Worm (Caenorhabditis elegans): ENCODE data around the gene zhit-3.

DNA sequence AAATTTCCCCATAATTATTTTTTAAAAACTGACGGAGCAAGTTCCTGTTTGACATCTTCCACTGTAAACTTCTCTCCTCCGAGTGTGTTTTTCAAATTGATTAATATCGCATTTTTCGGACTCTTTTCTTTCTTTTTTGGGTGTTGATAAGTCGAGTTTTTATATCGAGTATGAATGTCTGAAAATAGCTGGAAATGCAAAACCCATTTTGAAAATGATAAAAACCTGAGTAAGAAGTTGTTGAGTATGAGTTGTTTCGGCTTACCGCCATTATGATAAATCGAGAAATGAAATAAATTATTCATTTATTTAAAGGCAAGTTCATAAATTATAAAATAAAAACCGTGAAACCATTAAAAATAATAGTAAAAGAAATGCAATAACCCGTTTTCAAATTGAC lies 26.2 kb downstream of the zhit-3 start, which contains the start of gene ZK856.18:
- no peak for TF ChIP-seq aly-1 (tag; optimal IDR thresholded peaks at IDR 0.05)
- TF ChIP-seq F13C5.2 (tag; optimal IDR thresholded peaks at IDR 0.05): no peak
- TF ChIP-seq tbx-37 (GFP tag; conservative IDR thresholded peaks at IDR 0.05): no peak
- no peak for TF ChIP-seq sea-1 (GFP tag; conservative IDR thresholded peaks at IDR 0.05)
